Fruit fly (Drosophila melanogaster) whole organism, embryonic: ENCODE results near the gene Naxd.

Experiments used
- Antp ChIP-seq: fragments of 200-800 bp; sonication (Bioruptor generic); optimal IDR thresholded peaks from 3 replicates; lab custom pipeline; 2016; ENCODE audit warnings: missing biosample characterization, missing genetic modification characterization
- CG10147 ChIP-seq: fragments of 200-800 bp; sonication (Bioruptor generic); optimal IDR thresholded peaks from 2 replicates; lab custom pipeline; 2019; ENCODE audit warnings: missing biosample characterization, mild to moderate bottlenecking, missing genetic modification characterization, moderate library complexity
- CG10267 ChIP-seq: fragments of 200-800 bp; sonication (Bioruptor generic); optimal IDR thresholded peaks from 2 replicates; lab custom pipeline; 2018; ENCODE audit warnings: missing biosample characterization, mild to moderate bottlenecking, missing genetic modification characterization, moderate library complexity
- CG10979 ChIP-seq: fragments of 200-800 bp; sonication (Bioruptor generic); optimal IDR thresholded peaks from 2 replicates; lab custom pipeline; 2018; ENCODE audit warnings: missing biosample characterization, mild to moderate bottlenecking, missing genetic modification characterization, moderate library complexity
- CG12071 ChIP-seq: fragments of 200-800 bp; sonication (Bioruptor generic); optimal IDR thresholded peaks from 3 replicates; lab custom pipeline; 2018; ENCODE audit warnings: missing biosample characterization, mild to moderate bottlenecking, missing genetic modification characterization
- CG12391 ChIP-seq: fragments of 200-800 bp; sonication (Bioruptor generic); optimal IDR thresholded peaks from 3 replicates; lab custom pipeline; 2018; ENCODE audit warnings: missing biosample characterization, mild to moderate bottlenecking, missing genetic modification characterization, moderate library complexity
- CG12659 ChIP-seq: fragments of 200-800 bp; sonication (Bioruptor generic); optimal IDR thresholded peaks from 3 replicates; lab custom pipeline; 2017; ENCODE audit warnings: mild to moderate bottlenecking, missing biosample characterization, missing genetic modification reagents, missing genetic modification characterization
- CG14860 ChIP-seq: fragments of 200-800 bp; sonication (Bioruptor generic); IDR thresholded peaks from 3 replicates; pipeline ENCODE4 v1.3.6; 2022; ENCODE audit warnings: missing biosample characterization, missing genetic modification characterization; ENCODE audit not compliant: partially characterized antibody
- CG15601 ChIP-seq: fragments of 200-800 bp; sonication (Bioruptor generic); optimal IDR thresholded peaks from 3 replicates; lab custom pipeline; 2019; ENCODE audit warnings: missing biosample characterization, mild to moderate bottlenecking, missing genetic modification characterization, moderate library complexity
- CG3281 ChIP-seq: fragments of 200-800 bp; sonication (Bioruptor generic); optimal IDR thresholded peaks from 3 replicates; lab custom pipeline; 2017; ENCODE audit warnings: missing biosample characterization, mild to moderate bottlenecking, missing genetic modification characterization
- CG3407 ChIP-seq: fragments of 200-800 bp; sonication (Bioruptor generic); optimal IDR thresholded peaks from 2 replicates; lab custom pipeline; 2018; ENCODE audit warnings: missing biosample characterization, mild to moderate bottlenecking, missing genetic modification characterization
- CG5180 ChIP-seq: fragments of 200-800 bp; sonication (Bioruptor generic); optimal IDR thresholded peaks from 3 replicates; lab custom pipeline; 2017; ENCODE audit warnings: missing biosample characterization, missing genetic modification characterization, mild to moderate bottlenecking, moderate library complexity, missing genetic modification reagents
- CG6175 ChIP-seq: fragments of 200-800 bp; sonication (Bioruptor generic); IDR thresholded peaks from 3 replicates; pipeline ENCODE4 v1.3.6; 2022; ENCODE audit warnings: missing biosample characterization, missing genetic modification characterization
- CG7357 ChIP-seq: fragments of 200-800 bp; sonication (Bioruptor generic); IDR thresholded peaks from 3 replicates; pipeline ENCODE4 v1.3.6; 2022; ENCODE audit warnings: missing biosample characterization, missing genetic modification characterization
- CG8359 ChIP-seq: fragments of 200-800 bp; sonication (Bioruptor generic); optimal IDR thresholded peaks from 2 replicates; lab custom pipeline; 2017; ENCODE audit warnings: missing biosample characterization, mild to moderate bottlenecking, missing genetic modification characterization, borderline replicate concordance
- CG9437 ChIP-seq: fragments of 200-800 bp; sonication (Bioruptor generic); optimal IDR thresholded peaks from 2 replicates; lab custom pipeline; 2018; ENCODE audit warnings: missing biosample characterization, mild to moderate bottlenecking, missing genetic modification characterization
- Camta ChIP-seq: fragments of 200-800 bp; sonication (Bioruptor generic); optimal IDR thresholded peaks from 2 replicates; lab custom pipeline; 2016; ENCODE audit warnings: missing biosample characterization, missing genetic modification characterization
- CoRest ChIP-seq: fragments of 200-800 bp; sonication (Bioruptor generic); optimal IDR thresholded peaks from 3 replicates; lab custom pipeline; 2018; ENCODE audit warnings: missing biosample characterization, mild to moderate bottlenecking, missing genetic modification characterization, moderate library complexity
- Doc3 ChIP-seq: fragments of 200-800 bp; sonication (Bioruptor generic); IDR thresholded peaks from 3 replicates; pipeline ENCODE4 v1.3.6; 2022; ENCODE audit warnings: missing biosample characterization, missing genetic modification characterization; ENCODE audit not compliant: partially characterized antibody
- Dp ChIP-seq: fragments of 200-800 bp; sonication (Bioruptor generic); optimal IDR thresholded peaks from 2 replicates; lab custom pipeline; 2018; ENCODE audit warnings: missing biosample characterization, mild to moderate bottlenecking, missing genetic modification characterization, moderate library complexity
- Drgx ChIP-seq: fragments of 200-800 bp; sonication (Bioruptor generic); IDR thresholded peaks from 2 replicates; pipeline ENCODE4 v1.3.6; 2022; ENCODE audit warnings: missing biosample characterization, missing genetic modification characterization
- E2f2 ChIP-seq: fragments of 200-800 bp; sonication (Bioruptor generic); IDR thresholded peaks from 2 replicates; pipeline ENCODE4 v1.3.6; 2022; ENCODE audit warnings: missing biosample characterization, missing genetic modification characterization
- HLH4C ChIP-seq: fragments of 200-800 bp; sonication (Bioruptor generic); IDR thresholded peaks from 3 replicates; pipeline ENCODE4 v1.3.6; 2022; ENCODE audit warnings: missing biosample characterization, missing genetic modification characterization; ENCODE audit not compliant: partially characterized antibody
- MBD-R2 ChIP-seq: fragments of 200-800 bp; sonication (Bioruptor generic); IDR thresholded peaks from 2 replicates; pipeline ENCODE4 v1.3.6; 2022; ENCODE audit warnings: missing biosample characterization, missing genetic modification characterization
- MESR4 ChIP-seq: fragments of 200-800 bp; sonication (Bioruptor generic); optimal IDR thresholded peaks from 2 replicates; lab custom pipeline; 2018; ENCODE audit warnings: missing biosample characterization, mild to moderate bottlenecking, missing genetic modification characterization, moderate library complexity
- Med ChIP-seq: fragments of 200-800 bp; sonication (Bioruptor generic); peaks from one replicate; lab custom pipeline; 2016; ENCODE audit warnings: missing biosample characterization, missing genetic modification characterization, mild to moderate bottlenecking, inconsistent platforms, moderate library complexity
- Myb ChIP-seq: fragments of 200-800 bp; sonication (Bioruptor generic); optimal IDR thresholded peaks from 2 replicates; lab custom pipeline; 2016; ENCODE audit warnings: missing biosample characterization, missing genetic modification characterization
- Oli ChIP-seq: fragments of 200-800 bp; sonication (Bioruptor generic); optimal IDR thresholded peaks from 2 replicates; lab custom pipeline; 2018; ENCODE audit warnings: missing biosample characterization, mild to moderate bottlenecking, missing genetic modification characterization, moderate library complexity
- PHDP ChIP-seq: fragments of 200-800 bp; sonication (Bioruptor generic); optimal IDR thresholded peaks from 3 replicates; lab custom pipeline; 2018; ENCODE audit warnings: missing biosample characterization, mild to moderate bottlenecking, missing genetic modification characterization, moderate library complexity
- Rfx ChIP-seq: fragments of 200-800 bp; sonication (Bioruptor generic); IDR thresholded peaks from 2 replicates; pipeline ENCODE4 v1.3.6; 2022; ENCODE audit warnings: missing biosample characterization, missing genetic modification characterization
- Sin3A ChIP-seq: fragments of >200 bp; optimal IDR thresholded peaks from 2 replicates; lab custom pipeline; 2018
- Sry-β ChIP-seq: fragments of 200-800 bp; sonication (Bioruptor generic); optimal IDR thresholded peaks from 2 replicates; lab custom pipeline; 2018; ENCODE audit warnings: missing biosample characterization, mild to moderate bottlenecking, missing genetic modification characterization, moderate library complexity
- TFAM ChIP-seq: fragments of 200-800 bp; sonication (Bioruptor generic); optimal IDR thresholded peaks from 2 replicates; lab custom pipeline; 2017; ENCODE audit warnings: missing biosample characterization, missing genetic modification characterization, inconsistent platforms
- Taf1 ChIP-seq: fragments of 200-800 bp; sonication (Bioruptor generic); IDR thresholded peaks from 2 replicates; pipeline ENCODE4 v1.3.6; 2022; ENCODE audit warnings: missing biosample characterization, missing genetic modification characterization
- Xbp1 ChIP-seq: fragments of 200-800 bp; sonication (Bioruptor generic); optimal IDR thresholded peaks from 3 replicates; lab custom pipeline; 2016; ENCODE audit warnings: missing biosample characterization, mild to moderate bottlenecking, missing genetic modification characterization
- ara ChIP-seq: fragments of 200-800 bp; sonication (Bioruptor generic); IDR thresholded peaks from 2 replicates; pipeline ENCODE4 v1.3.6; 2022; ENCODE audit warnings: missing biosample characterization, missing genetic modification characterization
- chif ChIP-seq, 2 experiments: fragments of 200-800 bp; sonication (Bioruptor generic); optimal IDR thresholded peaks; 3 replicates each; lab custom pipeline; 2016; ENCODE audit warnings: missing biosample characterization in 2 of 2, missing genetic modification characterization in 2 of 2
- corto ChIP-seq: fragments of 200-800 bp; sonication (Bioruptor generic); optimal IDR thresholded peaks from 2 replicates; lab custom pipeline; 2016; ENCODE audit warnings: missing biosample characterization, mild to moderate bottlenecking, missing genetic modification characterization, moderate library complexity
- croc ChIP-seq: fragments of 200-800 bp; sonication (Bioruptor generic); conservative IDR thresholded peaks from 3 replicates; pipeline ENCODE4 v1.3.6; 2022; ENCODE audit warnings: missing biosample characterization, missing genetic modification characterization
- dan ChIP-seq: fragments of 200-800 bp; sonication (Bioruptor generic); IDR thresholded peaks from 2 replicates; pipeline ENCODE4 v1.3.6; 2022; ENCODE audit warnings: missing biosample characterization, missing genetic modification characterization
- dimm ChIP-seq: fragments of 200-800 bp; sonication (Bioruptor generic); IDR thresholded peaks from 2 replicates; pipeline ENCODE4 v1.3.6; 2022; ENCODE audit warnings: missing biosample characterization, missing genetic modification characterization
- en ChIP-seq: fragments of 200-800 bp; sonication (Bioruptor generic); optimal IDR thresholded peaks from 2 replicates; lab custom pipeline; 2016; ENCODE audit warnings: missing biosample characterization, missing genetic modification characterization
- p53 ChIP-seq: fragments of 200-800 bp; sonication (Bioruptor generic); optimal IDR thresholded peaks from 2 replicates; lab custom pipeline; 2016; ENCODE audit warnings: missing biosample characterization, missing genetic modification characterization
- pzg ChIP-seq: fragments of 200-800 bp; sonication (Bioruptor generic); optimal IDR thresholded peaks from 3 replicates; lab custom pipeline; 2018; ENCODE audit warnings: missing biosample characterization, mild to moderate bottlenecking, missing genetic modification characterization, moderate library complexity
- ro ChIP-seq: fragments of 200-800 bp; sonication (Bioruptor generic); IDR thresholded peaks from 2 replicates; pipeline ENCODE4 v1.3.6; 2022; ENCODE audit warnings: missing biosample characterization, missing genetic modification characterization
- row ChIP-seq: fragments of 200-800 bp; sonication (Bioruptor generic); IDR thresholded peaks from 3 replicates; pipeline ENCODE4 v1.3.6; 2022; ENCODE audit warnings: missing biosample characterization, missing genetic modification characterization
- stwl ChIP-seq: fragments of 200-800 bp; sonication (Bioruptor generic); optimal IDR thresholded peaks from 3 replicates; lab custom pipeline; 2018; ENCODE audit warnings: missing biosample characterization, mild to moderate bottlenecking, missing genetic modification characterization, moderate library complexity
- tgo ChIP-seq: fragments of 200-800 bp; sonication (Bioruptor generic); IDR thresholded peaks from 3 replicates; pipeline ENCODE4 v1.3.6; 2022; ENCODE audit warnings: missing biosample characterization, missing genetic modification characterization
- toy ChIP-seq: fragments of 200-800 bp; sonication (Bioruptor generic); IDR thresholded peaks from 2 replicates; pipeline ENCODE4 v1.3.6; 2022; ENCODE audit warnings: missing biosample characterization, missing genetic modification characterization
- zfh2 ChIP-seq: fragments of 200-800 bp; sonication (Bioruptor generic); optimal IDR thresholded peaks from 2 replicates; lab custom pipeline; 2016; ENCODE audit warnings: missing biosample characterization, missing genetic modification characterization

Gene Naxd

dm6 chr3L:19096032-19096431 is 1.5 kb downstream of the Naxd start, which contains the start of gene CNPYb (continued):
- TF ChIP-seq row (GFP tag; lab: Robert Waterston, UW) (peak; percentile 74), CG3281 (no peak), pzg (GFP tag; lab: Kevin White, UChicago) (peak; percentile 22), Sry-β (GFP tag; lab: Kevin White, UChicago) (peak; percentile 90), CG10979 (tag; lab: Kevin White, UChicago) (no peak), CG5180 (no peak), toy (GFP tag; lab: Robert Waterston, UW) (no peak), Taf1 (GFP tag; lab: Robert Waterston, UW) (no peak), Xbp1 (GFP tag; lab: Kevin White, UChicago) (peak; percentile 89), MESR4 (GFP tag; lab: Kevin White, UChicago) (peak; percentile 61), stwl (tag; lab: Kevin White, UChicago) (peak; percentile 0), p53 (GFP tag; lab: Kevin White, UChicago) (no peak), PHDP (peak; percentile 5), Doc3 (no peak), CoRest (tag; lab: Kevin White, UChicago) (no peak), dan (GFP tag; lab: Robert Waterston, UW) (no peak), Dp (GFP tag; lab: Kevin White, UChicago) (peak; percentile 20), Antp (no peak), CG15601 (tag; lab: Kevin White, UChicago) (no peak), CG10267 (peak; percentile 87), Sin3A (lab: Kevin White, UChicago) (no peak), CG6175 (GFP tag; lab: Robert Waterston, UW) (no peak), Med (peak; percentile 32), Camta (GFP tag; lab: Kevin White, UChicago) (no peak), CG12659 (peak; percentile 17), CG8359 (GFP tag; lab: Kevin White, UChicago) (no peak), CG12391 (tag; lab: Kevin White, UChicago) (no peak), tgo (no peak), CG12071 (GFP tag; lab: Kevin White, UChicago) (no peak), Oli (no peak), E2f2 (GFP tag; lab: Robert Waterston, UW) (peak; percentile 32; the same call in 1 of the 2 replicates), CG9437 (GFP tag; lab: Kevin White, UChicago) (no peak), chif (GFP tag; optimal IDR thresholded peaks at IDR 0.05; lab: Kevin White, UChicago) (no peak), zfh2 (GFP tag; lab: Kevin White, UChicago) (no peak), dimm (GFP tag; lab: Robert Waterston, UW) (no peak), Rfx (GFP tag; lab: Robert Waterston, UW) (peak; percentile 15; the same call in 1 of the 2 replicates), MBD-R2 (GFP tag; lab: Robert Waterston, UW) (peak; percentile 84), Drgx (GFP tag; lab: Robert Waterston, UW) (no peak), en (GFP tag; lab: Kevin White, UChicago) (no peak)

- TF ChIP-seq CG10979 (tag; lab: Kevin White, UChicago) (no peak), corto (GFP tag; lab: Kevin White, UChicago) (no peak), TFAM (GFP tag; lab: Kevin White, UChicago) (no peak), CG3407 (GFP tag; lab: Kevin White, UChicago) (no peak), CG10147 (peak; percentile 28), ara (GFP tag; lab: Robert Waterston, UW) (no peak), CG7357 (GFP tag; lab: Robert Waterston, UW) (no peak), HLH4C (GFP tag; lab: Robert Waterston, UW) (peak; percentile 78), ro (GFP tag; lab: Robert Waterston, UW) (no peak), Myb (peak; percentile 99), CG14860 (GFP tag; lab: Robert Waterston, UW) (peak; percentile 42), croc (GFP tag; lab: Robert Waterston, UW) (no peak), dimm (GFP tag; lab: Robert Waterston, UW) (no peak)
These were observed 5.1 kb downstream of the Naxd start, which contains the start of gene MESR6 for dm6 chr3L:19092125-19093058. Gene MESR6 (plus strand): TSS chr3L:19092670.
